Worm (Caenorhabditis elegans): ENCODE results near the gene C36C9.4.
"Not testable (repeated sequence)": the region's sequence is repeated elsewhere in the genome, so short reads cannot be mapped to it uniquely, and the experiment has no call there.

ce11 chrX:1687079-1687478 lies 9.7 kb downstream of the C36C9.4 start, which contains the start of gene C36C9.11:
- TF ChIP-seq dpl-1 (GFP tag; optimal IDR thresholded peaks at IDR 0.05); unc-98 (GFP tag; IDR thresholded peaks at IDR 0.05); sptf-1 (tag; optimal IDR thresholded peaks at IDR 0.05); C04F5.9 (tag; optimal IDR thresholded peaks at IDR 0.05); rnt-1 (tag; optimal IDR thresholded peaks at IDR 0.05): not testable (repeated sequence)

Measured in whole organism, L1 larva.